Worm (Caenorhabditis elegans): Measurements from ENCODE around the gene glb-2.

Gene glb-2

DNA sequence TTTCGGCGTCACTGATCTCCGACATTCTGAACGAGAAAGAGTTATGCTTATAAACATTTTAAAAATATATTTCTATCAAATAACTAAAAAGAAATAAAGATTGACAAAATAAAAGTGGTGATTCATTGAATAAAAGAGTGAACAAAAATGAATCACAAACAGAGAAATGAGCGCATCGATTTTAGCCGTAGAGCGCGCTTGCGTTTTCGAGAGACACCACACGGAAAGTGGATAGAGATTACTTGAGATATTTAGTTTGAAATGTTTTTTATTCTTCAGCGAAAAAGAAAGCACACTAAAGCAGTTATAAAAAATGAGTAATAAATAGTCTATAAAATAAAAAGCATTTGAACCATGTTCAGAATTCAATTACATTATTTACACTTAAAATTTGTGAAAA is 32.8 kb downstream of the glb-2 start, which contains the start of gene cap-1:
cap-1 (minus strand) TSS at position 26 of the 400 bp plus-strand sequence.
- no peak for TF ChIP-seq unc-62 (GFP tag; optimal IDR thresholded peaks at IDR 0.05)

DNA sequence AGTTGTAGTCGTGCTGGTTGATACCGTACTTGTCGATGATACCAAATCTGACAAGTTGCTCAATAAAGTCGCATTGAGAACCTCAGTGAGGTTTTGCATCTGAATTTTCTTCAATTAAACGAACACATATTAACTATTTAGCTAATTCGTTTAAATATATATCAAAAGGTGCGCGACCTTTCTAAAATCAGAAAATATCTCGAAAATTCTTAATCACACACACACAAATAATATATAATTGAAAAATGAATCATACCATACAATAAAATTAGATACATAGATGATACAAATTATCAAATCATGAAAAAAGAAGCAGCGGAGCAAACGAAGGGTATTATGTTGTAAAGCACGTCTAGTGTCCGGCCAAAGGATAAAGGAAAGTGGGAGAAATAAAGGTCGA is 34.8 kb downstream of the glb-2 start, which contains the start of gene D2024.5:
D2024.5 (minus strand) TSS at position 101 of the 400 bp plus-strand sequence.
- TF ChIP-seq unc-62 (GFP tag; optimal IDR thresholded peaks at IDR 0.05) = no peak

DNA sequence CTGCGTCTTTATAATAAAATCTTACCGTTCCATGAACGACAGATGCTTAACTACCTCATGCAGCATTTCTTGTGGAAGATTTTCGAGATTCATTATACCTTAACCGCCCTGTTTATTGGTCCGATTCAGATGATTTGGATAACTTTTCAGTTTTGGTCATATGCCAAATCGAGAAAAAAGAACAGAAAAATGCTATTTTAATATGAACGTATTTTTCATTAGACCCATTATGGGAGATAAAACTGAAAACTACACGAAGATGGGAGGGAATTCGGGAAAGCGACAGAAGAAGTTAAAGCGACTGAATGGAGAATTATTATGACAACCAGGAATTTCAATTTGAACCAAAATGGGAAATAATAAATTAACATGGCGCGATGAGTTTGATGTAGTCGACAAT is 36.0 kb downstream of the glb-2 start, which contains the start of gene R13A1.10:
R13A1.10 (minus strand) TSS at position 101 of the 400 bp plus-strand sequence.
- no peak for TF ChIP-seq unc-62 (GFP tag; optimal IDR thresholded peaks at IDR 0.05)

DNA sequence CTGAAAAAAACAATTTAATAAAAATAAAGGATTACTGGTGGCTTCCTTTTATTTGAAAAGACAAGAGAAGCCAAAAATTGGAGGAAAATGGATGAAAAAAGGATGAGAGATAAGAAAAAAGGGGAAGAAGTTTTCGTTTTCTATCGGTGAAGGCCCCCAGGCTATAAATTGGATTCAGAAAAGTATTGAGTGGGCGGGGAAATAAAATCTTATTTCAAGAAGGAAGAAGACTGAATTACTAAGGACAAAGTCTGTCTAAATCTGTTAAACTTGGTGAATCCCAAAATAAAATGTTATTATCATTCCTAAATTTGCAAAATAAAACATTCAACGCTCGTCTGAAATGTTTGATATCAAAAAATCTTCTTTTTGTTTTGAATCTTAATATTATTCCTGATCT is 40.9 kb downstream of the glb-2 start:
- TF ChIP-seq unc-62 (GFP tag; optimal IDR thresholded peaks at IDR 0.05) = no peak

DNA sequence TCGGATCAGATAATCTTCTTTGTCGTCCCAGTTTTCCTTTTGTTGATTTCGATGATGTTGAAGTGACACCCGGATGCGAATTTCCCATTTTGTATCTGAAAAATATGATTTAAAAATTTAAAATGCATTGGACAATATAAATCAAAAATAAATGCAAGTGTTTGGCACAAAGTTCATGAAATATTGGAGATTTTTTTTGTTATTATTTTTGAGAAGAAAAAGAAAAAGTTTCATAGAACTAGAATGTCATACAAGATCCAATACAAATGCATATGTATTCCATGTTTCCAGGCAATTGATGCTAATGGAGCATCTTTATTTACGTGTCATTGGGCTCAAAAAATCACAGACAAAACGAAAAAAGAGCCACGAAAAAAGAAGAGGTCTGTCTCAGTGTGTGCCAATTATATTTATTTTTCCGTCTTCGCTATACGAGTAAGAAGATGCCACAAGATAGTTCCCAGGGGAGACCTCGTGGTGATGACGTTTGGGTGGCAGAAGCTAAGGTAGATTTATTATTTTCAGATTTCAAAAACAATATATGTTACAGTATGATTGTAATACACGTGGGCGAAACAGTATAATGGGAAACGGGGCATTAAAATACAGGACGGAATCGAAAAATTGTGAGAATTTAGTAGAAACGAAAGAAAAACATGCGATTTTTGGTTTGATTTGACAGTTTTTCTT is 43.5 kb downstream of the glb-2 start, which contains the start of the genes glb-23 and R13A1.1:
glb-23 (minus strand) TSS at position 101 of the 690 bp plus-strand sequence.
R13A1.1 (plus strand) TSS at position 640 of the 690 bp plus-strand sequence.
- no peak for TF ChIP-seq unc-62 (GFP tag; optimal IDR thresholded peaks at IDR 0.05)

DNA sequence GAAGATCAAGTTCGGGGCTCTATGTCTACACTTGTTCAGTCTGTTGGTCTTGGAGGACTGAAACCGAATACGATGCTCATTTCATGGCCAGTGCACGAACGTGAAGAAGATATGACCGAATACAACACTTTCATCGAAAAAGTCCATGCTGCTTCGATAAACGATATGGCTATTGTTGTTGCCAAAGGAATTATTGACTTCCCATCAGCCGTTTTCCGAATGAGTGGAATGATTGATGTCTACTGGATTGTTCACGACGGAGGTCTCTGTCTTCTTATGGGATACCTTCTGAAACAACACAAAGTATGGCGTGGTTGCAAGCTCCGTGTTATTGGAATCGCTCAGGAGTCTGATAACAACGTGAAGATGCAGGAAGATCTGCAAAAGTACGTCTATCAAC is 46.8 kb downstream of the glb-2 start:
- no peak for TF ChIP-seq unc-62 (GFP tag; optimal IDR thresholded peaks at IDR 0.05)

DNA sequence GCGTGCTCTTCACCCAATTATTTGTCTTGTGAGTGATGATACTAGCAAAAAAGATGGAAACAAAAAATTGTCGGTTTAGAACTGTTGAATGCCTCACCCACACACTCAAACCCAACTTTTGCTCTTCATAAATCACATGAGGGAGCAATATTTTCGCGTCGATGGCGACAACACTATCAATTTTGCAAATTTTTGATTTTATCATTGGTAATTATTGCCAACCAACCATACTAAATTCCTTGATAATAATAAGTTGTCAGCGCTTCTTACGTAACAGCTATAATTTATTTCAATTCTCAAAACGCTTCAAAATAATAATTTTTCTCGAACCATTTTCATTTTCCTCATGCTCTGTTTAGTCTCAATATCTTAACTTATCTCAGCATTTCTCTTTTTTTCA is 50.3 kb downstream of the glb-2 start:
- no peak for TF ChIP-seq unc-62 (GFP tag; optimal IDR thresholded peaks at IDR 0.05)

All from whole organism, dauer.